Worm (Caenorhabditis elegans) whole organism, L4 larva: ENCODE results near the gene egl-19.
"Not testable (repeated sequence)": the region's sequence is repeated elsewhere in the genome, so short reads cannot be mapped to it uniquely, and the experiment has no call there.

Source experiments
- F37D6.2 ChIP-seq: sonication (generic microtip); optimal IDR thresholded peaks from 2 replicates; lab custom pipeline; 2016; ENCODE audit warnings: mild to moderate bottlenecking, missing genetic modification characterization, missing compliant biosample characterization
- T26A8.4 ChIP-seq: fragments of 200-800 bp; sonication (Bioruptor generic); IDR thresholded peaks from 2 replicates; pipeline ENCODE4 v1.3.6; 2022; ENCODE audit warnings: missing genetic modification characterization, missing compliant biosample characterization
- Y48G9A.11 ChIP-seq: fragments of 200-800 bp; sonication (Bioruptor generic); IDR thresholded peaks from 2 replicates; pipeline ENCODE4 v1.3.6; 2022; ENCODE audit warnings: missing genetic modification reagents, missing genetic modification characterization, missing compliant biosample characterization
- Y5F2A.4 ChIP-seq: fragments of 200-800 bp; sonication (Bioruptor generic); optimal IDR thresholded peaks from 2 replicates; lab custom pipeline; 2018; ENCODE audit warnings: mild to moderate bottlenecking, missing genetic modification characterization, missing compliant biosample characterization
- arid-1 ChIP-seq: fragments of 200-800 bp; sonication (Bioruptor generic); conservative IDR thresholded peaks from 2 replicates; pipeline ENCODE4 v1.3.6; 2022; ENCODE audit warnings: missing genetic modification reagents, missing genetic modification characterization, missing compliant biosample characterization
- ceh-28 ChIP-seq: fragments of 150-350 bp; optimal IDR thresholded peaks from 2 replicates; lab custom pipeline; 2014; ENCODE audit warnings: missing biosample characterization, missing genetic modification reagents, missing genetic modification characterization
- ceh-32 ChIP-seq: sonication (generic microtip); optimal IDR thresholded peaks from 2 replicates; lab custom pipeline; 2016; ENCODE audit warnings: mild to moderate bottlenecking, missing genetic modification characterization, missing compliant biosample characterization; ENCODE audit not compliant: poor library complexity
- ceh-44 ChIP-seq: fragments of 200-800 bp; sonication (Bioruptor generic); IDR thresholded peaks from 2 replicates; pipeline ENCODE4 v1.3.6; 2022; ENCODE audit warnings: missing genetic modification reagents, missing genetic modification characterization, missing compliant biosample characterization
- ces-1 ChIP-seq: fragments of 150-350 bp; sonication (generic microtip); optimal IDR thresholded peaks from 4 replicates; lab custom pipeline; 2014; ENCODE audit warnings: missing biosample characterization, missing genetic modification reagents, missing genetic modification characterization
- daf-12 ChIP-seq: fragments of 150-350 bp; optimal IDR thresholded peaks from 2 replicates; lab custom pipeline; 2014; ENCODE audit warnings: missing biosample characterization, missing genetic modification reagents, missing genetic modification characterization
- daf-8 ChIP-seq: fragments of 200-800 bp; sonication (Bioruptor generic); IDR thresholded peaks from 2 replicates; pipeline ENCODE4 v1.3.6; 2022; ENCODE audit warnings: missing genetic modification characterization, missing compliant biosample characterization
- dmd-8 ChIP-seq: fragments of 200-800 bp; sonication (Bioruptor generic); IDR thresholded peaks from 2 replicates; pipeline ENCODE4 v1.3.6; 2022; ENCODE audit warnings: missing genetic modification characterization, missing compliant biosample characterization
- dmd-9 ChIP-seq: fragments of 200-800 bp; sonication (Bioruptor generic); IDR thresholded peaks from 2 replicates; pipeline ENCODE4 v1.3.6; 2022; ENCODE audit warnings: missing genetic modification reagents, missing genetic modification characterization, missing compliant biosample characterization
- dve-1 ChIP-seq: sonication (generic microtip); optimal IDR thresholded peaks from 2 replicates; lab custom pipeline; 2017; ENCODE audit warnings: antibody characterized with exemption, mild to moderate bottlenecking, missing genetic modification characterization, missing compliant biosample characterization; ENCODE audit not compliant: insufficient read depth
- egl-43 ChIP-seq: fragments of 200-800 bp; sonication (Bioruptor generic); IDR thresholded peaks from 2 replicates; pipeline ENCODE4 v1.3.6; 2022; ENCODE audit warnings: missing genetic modification reagents, missing genetic modification characterization, missing compliant biosample characterization
- fkh-10 ChIP-seq: fragments of 150-350 bp; optimal IDR thresholded peaks from 2 replicates; lab custom pipeline; 2014; ENCODE audit warnings: missing biosample characterization, missing genetic modification reagents, missing genetic modification characterization
- gei-8 ChIP-seq: fragments of 200-800 bp; sonication (Bioruptor generic); optimal IDR thresholded peaks from 2 replicates; lab custom pipeline; 2018; ENCODE audit warnings: mild to moderate bottlenecking, missing genetic modification characterization, missing compliant biosample characterization
- hlh-11 ChIP-seq: fragments of 200-800 bp; sonication (Bioruptor generic); optimal IDR thresholded peaks from 2 replicates; lab custom pipeline; 2018; ENCODE audit warnings: mild to moderate bottlenecking, missing genetic modification characterization, missing compliant biosample characterization
- hlh-30 ChIP-seq: sonication (generic microtip); optimal IDR thresholded peaks from 2 replicates; lab custom pipeline; 2017; ENCODE audit warnings: antibody characterized with exemption, mild to moderate bottlenecking, missing genetic modification characterization, missing compliant biosample characterization; ENCODE audit not compliant: insufficient read depth
- lim-7 ChIP-seq: fragments of 200-800 bp; sonication (Bioruptor generic); IDR thresholded peaks from 2 replicates; pipeline ENCODE4 v1.3.6; 2022; ENCODE audit warnings: missing genetic modification characterization, missing compliant biosample characterization
- lin-1 ChIP-seq: fragments of 200-800 bp; sonication (Bioruptor generic); IDR thresholded peaks from 2 replicates; pipeline ENCODE4 v1.3.6; 2022; ENCODE audit warnings: missing genetic modification reagents, missing genetic modification characterization, missing compliant biosample characterization
- lin-29 ChIP-seq: fragments of 200-800 bp; sonication (Bioruptor generic); IDR thresholded peaks from 2 replicates; pipeline ENCODE4 v1.3.6; 2022; ENCODE audit warnings: missing genetic modification reagents, missing genetic modification characterization, missing compliant biosample characterization
- madf-9 ChIP-seq: fragments of 200-800 bp; sonication (Bioruptor generic); conservative IDR thresholded peaks from 2 replicates; pipeline ENCODE4 v1.3.6; 2022; ENCODE audit warnings: missing genetic modification reagents, missing genetic modification characterization, missing compliant biosample characterization
- nhr-28 ChIP-seq: fragments of 150-350 bp; optimal IDR thresholded peaks from 2 replicates; lab custom pipeline; 2014; ENCODE audit warnings: missing biosample characterization, missing genetic modification characterization
- nhr-42 ChIP-seq: fragments of 200-800 bp; sonication (Bioruptor generic); IDR thresholded peaks from 2 replicates; pipeline ENCODE4 v1.3.6; 2022; ENCODE audit warnings: missing genetic modification characterization, missing compliant biosample characterization
- nhr-6 ChIP-seq: fragments of 150-350 bp; optimal IDR thresholded peaks from 2 replicates; lab custom pipeline; 2014; ENCODE audit warnings: missing biosample characterization, missing genetic modification characterization
- pha-4 ChIP-seq, 2 experiments: fragments of 150-350 bp in 1 of 2; fragments of 200-800 bp in 1 of 2; sonication (Bioruptor generic) in 1 of 2; IDR thresholded peaks in 1 of 2; optimal IDR thresholded peaks in 1 of 2; 2 replicates each; pipeline versions ENCODE4 v1.3.6 to Lab custom; 2014 to 2022; ENCODE audit warnings: missing genetic modification characterization in 2 of 2, missing genetic modification reagents in 2 of 2, missing biosample characterization in 1 of 2, missing compliant biosample characterization in 1 of 2
- php-3 ChIP-seq: fragments of 200-800 bp; sonication (Bioruptor generic); IDR thresholded peaks from 2 replicates; pipeline ENCODE4 v1.3.6; 2022; ENCODE audit warnings: missing genetic modification reagents, missing genetic modification characterization, missing compliant biosample characterization
- rbr-2 ChIP-seq: sonication (generic microtip); optimal IDR thresholded peaks from 2 replicates; lab custom pipeline; 2016; ENCODE audit warnings: missing genotype, missing genetic modification characterization, missing compliant biosample characterization
- saeg-2 ChIP-seq: fragments of 200-800 bp; sonication (Bioruptor generic); IDR thresholded peaks from 2 replicates; pipeline ENCODE4 v1.3.6; 2022; ENCODE audit warnings: missing genetic modification reagents, missing genetic modification characterization, missing compliant biosample characterization
- snpc-1.2 ChIP-seq: fragments of 200-800 bp; sonication (Bioruptor generic); IDR thresholded peaks from 2 replicates; pipeline ENCODE4 v1.3.6; 2022; ENCODE audit warnings: missing genetic modification reagents, missing genetic modification characterization, missing compliant biosample characterization
- tra-1 ChIP-seq: fragments of 200-800 bp; sonication (Bioruptor generic); IDR thresholded peaks from 2 replicates; pipeline ENCODE4 v1.3.6; 2022; ENCODE audit warnings: missing genetic modification reagents, missing genetic modification characterization, missing compliant biosample characterization
- unc-39 ChIP-seq: sonication (generic microtip); optimal IDR thresholded peaks from 2 replicates; lab custom pipeline; 2017; ENCODE audit warnings: missing biosample characterization, missing genetic modification characterization
- unc-62 ChIP-seq, 3 experiments: fragments of 150-350 bp in 1 of 3; sonication (generic microtip); optimal IDR thresholded peaks in 2 of 3; peaks in 1 of 3; 1 replicate in 1 of 3; 2 replicates in 2 of 3; lab custom pipeline; 2014 to 2017; ENCODE audit warnings: missing biosample characterization in 3 of 3, missing genetic modification characterization in 3 of 3, missing genetic modification reagents in 3 of 3, missing genotype in 1 of 3
- zag-1 ChIP-seq: fragments of 150-350 bp; optimal IDR thresholded peaks from 2 replicates; lab custom pipeline; 2014; ENCODE audit warnings: missing biosample characterization, missing genetic modification characterization
- ztf-7 ChIP-seq: fragments of 150-350 bp; optimal IDR thresholded peaks from 2 replicates; lab custom pipeline; 2014; ENCODE audit warnings: missing biosample characterization, missing genetic modification characterization

Gene egl-19

DNA sequence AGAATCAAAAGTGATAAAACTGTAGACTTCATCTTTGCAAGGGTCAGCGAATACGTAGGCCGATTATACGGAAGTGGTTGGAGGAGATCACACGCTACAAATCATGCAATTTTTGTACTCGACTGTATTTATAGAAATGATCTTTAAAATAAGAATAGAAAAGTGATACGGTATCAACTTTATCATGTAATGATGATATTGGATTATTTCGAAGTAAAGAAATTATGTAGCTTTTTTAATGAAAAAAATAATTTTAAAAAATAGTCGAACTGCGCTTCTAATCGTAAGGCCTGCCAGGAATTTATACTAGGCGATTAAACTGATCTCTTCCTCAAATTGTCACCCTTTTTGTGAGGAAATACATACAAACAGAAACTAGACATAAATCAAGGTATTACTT, 28.5 kb downstream of the egl-19 start, which contains the start of gene B0496.11:
Gene B0496.11 (minus strand): TSS at position 101 of the 400 bp plus-strand sequence.
- TF ChIP-seq T26A8.4 (GFP tag; lab: Robert Waterston, UW) = no peak
- TF ChIP-seq hlh-30 (tag; lab: Kevin White, UChicago) = no peak
- TF ChIP-seq daf-12 (tag; lab: Kevin White, UChicago) = no peak
- TF ChIP-seq ceh-28 = no peak
- no peak for TF ChIP-seq zag-1 (tag; lab: Kevin White, UChicago)
- no peak for TF ChIP-seq lin-1 (GFP tag; lab: Robert Waterston, UW)
- no peak for TF ChIP-seq dve-1
- no peak for TF ChIP-seq gei-8 (GFP tag; lab: Kevin White, UChicago)
- TF ChIP-seq egl-43 = no peak
- TF ChIP-seq hlh-11 (tag; lab: Kevin White, UChicago) = no peak
- TF ChIP-seq Y5F2A.4 = no peak
- no peak for TF ChIP-seq rbr-2 (tag; lab: Kevin White, UChicago)
- no peak for TF ChIP-seq dmd-9 (GFP tag; lab: Robert Waterston, UW)
- no peak for TF ChIP-seq php-3 (GFP tag; lab: Robert Waterston, UW)
- no peak for TF ChIP-seq F37D6.2 (tag; lab: Kevin White, UChicago)
- TF ChIP-seq madf-9 (GFP tag; lab: Robert Waterston, UW) = no peak
- no peak for TF ChIP-seq ztf-7
- no peak for TF ChIP-seq nhr-6 (tag; lab: Kevin White, UChicago)
- TF ChIP-seq ceh-44 (GFP tag; lab: Robert Waterston, UW) = no peak

DNA sequence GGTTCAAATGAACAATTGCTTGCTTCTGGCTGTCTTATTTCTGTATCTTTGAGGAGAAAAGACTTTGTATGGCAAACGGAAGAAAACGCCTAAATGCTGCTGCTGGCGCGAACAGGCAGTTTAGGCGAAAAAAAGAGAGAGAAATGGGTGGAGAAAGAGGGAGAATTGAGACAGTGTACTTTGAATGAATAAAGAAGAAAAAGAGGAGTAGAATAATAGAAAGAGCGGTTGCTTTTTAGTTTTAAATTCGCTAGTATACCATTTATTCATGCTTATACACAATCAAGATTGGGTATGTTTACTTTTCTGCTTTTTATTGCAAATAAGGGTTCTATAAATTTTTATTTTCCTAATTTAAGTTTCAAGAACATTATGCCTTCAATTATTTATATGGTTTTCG, 34.0 kb downstream of the egl-19 start:
- TF ChIP-seq lin-29 = no peak
- no peak for TF ChIP-seq nhr-42 (GFP tag; lab: Robert Waterston, UW)
- no peak for TF ChIP-seq Y5F2A.4
- TF ChIP-seq dmd-8 (GFP tag; lab: Robert Waterston, UW) = no peak
- TF ChIP-seq fkh-10 (GFP tag; lab: Kevin White, UChicago) = no peak
- TF ChIP-seq unc-62 (GFP tag; optimal IDR thresholded peaks at IDR 0.05 in 1 of 2; lab: Kevin White, UChicago) = peak in 1 of 2 experiments; percentile 92
- no peak for TF ChIP-seq unc-62 (tag; optimal IDR thresholded peaks at IDR 0.05; lab: Kevin White, UChicago)
- no peak for TF ChIP-seq arid-1
- TF ChIP-seq unc-39 (tag; lab: Kevin White, UChicago) = no peak
- no peak for TF ChIP-seq ces-1 (GFP tag; lab: Kevin White, UChicago)

DNA sequence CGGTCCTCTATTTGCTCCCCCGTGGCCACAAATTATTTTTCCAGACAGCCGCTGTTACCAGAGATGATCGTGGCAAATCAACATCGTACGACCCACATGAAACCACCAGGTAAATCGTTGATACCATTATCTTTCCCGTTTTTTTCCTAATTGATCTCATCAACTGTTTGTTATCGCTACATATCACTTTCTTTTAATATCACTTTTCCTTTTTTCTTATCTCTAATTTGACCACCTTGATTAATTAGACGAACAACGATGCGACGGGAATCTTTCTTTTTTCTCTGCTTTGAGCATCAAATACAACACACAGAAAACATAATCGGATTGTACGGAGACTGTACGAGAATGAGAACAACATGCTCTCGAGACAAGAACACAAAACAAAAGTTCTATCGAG, 34.9 kb downstream of the egl-19 start:
- TF ChIP-seq daf-8 (GFP tag; lab: Robert Waterston, UW) = no peak
- peak; percentile 66 for TF ChIP-seq nhr-28
- peak; percentile 3 for TF ChIP-seq hlh-11 (tag; lab: Kevin White, UChicago)
- no peak for TF ChIP-seq saeg-2 (GFP tag; lab: Robert Waterston, UW)
- no peak for TF ChIP-seq ceh-32 (tag; lab: Kevin White, UChicago)

DNA sequence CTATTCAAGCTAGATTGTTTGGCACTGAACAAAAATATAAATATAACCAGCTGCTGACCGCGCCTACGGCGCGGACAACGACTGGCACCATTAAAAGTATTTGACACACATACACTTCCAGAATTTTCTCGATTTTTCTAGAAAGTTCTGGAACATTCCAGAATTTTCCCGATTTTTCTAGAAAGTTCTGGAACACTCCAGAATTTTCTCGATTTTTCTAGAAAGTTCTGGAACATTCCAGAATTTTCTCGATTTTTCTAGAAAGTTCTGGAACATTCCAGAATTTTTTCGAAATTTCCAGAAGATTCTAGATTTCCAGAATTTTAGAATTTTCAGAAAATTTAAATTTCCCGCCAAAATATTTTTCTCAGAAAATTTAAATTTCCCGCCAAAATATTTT, 35.6 kb downstream of the egl-19 start:
- TF ChIP-seq tra-1 (GFP tag; lab: Robert Waterston, UW) (0 out of 2 replicates have a peak, but pooled peaks have one; percentile 28), pha-4 (GFP tag; IDR thresholded peaks at IDR 0.05; lab: Robert Waterston, UW) (peak; percentile 12; the same call in 1 of the 2 replicates), Y48G9A.11 (0 out of 2 replicates have a peak, but pooled peaks have one; percentile 36), snpc-1.2 (0 out of 2 replicates have a peak, but pooled peaks have one; percentile 22), lim-7 (GFP tag; lab: Robert Waterston, UW) (peak; percentile 73)
- TF ChIP-seq pha-4 (tag; optimal IDR thresholded peaks at IDR 0.05; lab: Kevin White, UChicago) = not testable (repeated sequence)
